Fruit fly (Drosophila melanogaster): ENCODE data around the gene smog.

Gene smog

dm6 chr2L:4830490-4830889 lies 22.2 kb upstream of the smog start, which contains the start of gene Fnta (continued):
- TF ChIP-seq grn (GFP tag; optimal IDR thresholded peaks at IDR 0.05) (no peak), CG6254 (GFP tag; optimal IDR thresholded peaks at IDR 0.05) (no peak), CG6813 (GFP tag; optimal IDR thresholded peaks at IDR 0.05) (no peak), sisA (GFP tag; IDR thresholded peaks at IDR 0.05) (no peak), al (GFP tag; IDR thresholded peaks at IDR 0.05) (no peak), CG13296 (GFP tag; optimal IDR thresholded peaks at IDR 0.05) (no peak), HLH4C (GFP tag; IDR thresholded peaks at IDR 0.05; ENCODE audit: partially characterized antibody) (peak; percentile 94), sqz (GFP tag; optimal IDR thresholded peaks at IDR 0.05) (no peak), nom (GFP tag; optimal IDR thresholded peaks at IDR 0.05) (peak; percentile 4), p53 (GFP tag; optimal IDR thresholded peaks at IDR 0.05) (no peak), Hmx (GFP tag; optimal IDR thresholded peaks at IDR 0.05) (no peak), az2 (GFP tag; optimal IDR thresholded peaks at IDR 0.05) (no peak), CG18476 (GFP tag; optimal IDR thresholded peaks at IDR 0.05) (no peak), CG17802 (tag; optimal IDR thresholded peaks at IDR 0.05) (no peak), Dek (tag; optimal IDR thresholded peaks at IDR 0.05) (no peak), pzg (GFP tag; optimal IDR thresholded peaks at IDR 0.05) (peak; percentile 47), CG14710 (tag; optimal IDR thresholded peaks at IDR 0.05) (peak; percentile 18), HHEX (GFP tag; optimal IDR thresholded peaks at IDR 0.05) (no peak), CG7963 (GFP tag; IDR thresholded peaks at IDR 0.05; ENCODE audit: partially characterized antibody) (peak; percentile 86; the same call in 2 of the 3 replicates), CG15514 (GFP tag; optimal IDR thresholded peaks at IDR 0.05) (peak; percentile 35), unc-4 (GFP tag; IDR thresholded peaks at IDR 0.05; ENCODE audit: partially characterized antibody) (peak; percentile 78), zen2 (GFP tag; IDR thresholded peaks at IDR 0.05; ENCODE audit: partially characterized antibody) (peak; percentile 92), CG10462 (GFP tag; optimal IDR thresholded peaks at IDR 0.05) (no peak), sens (GFP tag) (no peak), CG2889 (GFP tag; IDR thresholded peaks at IDR 0.05) (no peak), CG1602 (GFP tag; optimal IDR thresholded peaks at IDR 0.05) (no peak), CG4730 (GFP tag; IDR thresholded peaks at IDR 0.05) (no peak), ken (GFP tag; IDR thresholded peaks at IDR 0.05) (no peak), CG9876 (GFP tag; optimal IDR thresholded peaks at IDR 0.05) (no peak), pho (GFP tag; optimal IDR thresholded peaks at IDR 0.05) (no peak), nerfin-1 (tag; optimal IDR thresholded peaks at IDR 0.05) (no peak), schlank (tag; optimal IDR thresholded peaks at IDR 0.05) (no peak), Ravus (GFP tag; IDR thresholded peaks at IDR 0.05) (no peak), CG4617 (GFP tag; optimal IDR thresholded peaks at IDR 0.05; ENCODE audit: borderline replicate concordance) (peak; percentile 21), CG4707 (GFP tag; optimal IDR thresholded peaks at IDR 0.05) (no peak), CG17829 (tag; optimal IDR thresholded peaks at IDR 0.05) (peak; percentile 32), sna (GFP tag; IDR thresholded peaks at IDR 0.05; ENCODE audit: partially characterized antibody) (peak; percentile 89), HLH54F (GFP tag; optimal IDR thresholded peaks at IDR 0.05) (no peak), eyg (GFP tag; optimal IDR thresholded peaks at IDR 0.05) (no peak), chm (GFP tag; IDR thresholded peaks at IDR 0.05) (no peak), trem (tag; optimal IDR thresholded peaks at IDR 0.05) (peak; percentile 32), CG13424 (tag; optimal IDR thresholded peaks at IDR 0.05) (no peak), Sry-δ (GFP tag; optimal IDR thresholded peaks at IDR 0.05) (no peak), lov (optimal IDR thresholded peaks at IDR 0.05) (no peak), lov (GFP tag; IDR thresholded peaks at IDR 0.05) (no peak), CG8765 (GFP tag; IDR thresholded peaks at IDR 0.05) (no peak), fd3F (GFP tag; optimal IDR thresholded peaks at IDR 0.05) (no peak), Dfd (GFP tag; optimal IDR thresholded peaks at IDR 0.05) (no peak), abd-A (tag; optimal IDR thresholded peaks at IDR 0.05) (no peak), Doc2 (GFP tag; IDR thresholded peaks at IDR 0.05) (no peak), Optix (GFP tag; IDR thresholded peaks at IDR 0.05) (no peak), vfl (GFP tag; optimal IDR thresholded peaks at IDR 0.05) (no peak)
